Fruit fly (Drosophila melanogaster) S2 (cell line): Measurements from ENCODE around the gene CG31431.

Experiments used
- CG8478 ChIP-seq: fragments of >200 bp; optimal IDR thresholded peaks from 2 replicates; lab custom pipeline; 2018
- CTCF ChIP-seq, 2 experiments: fragments of >200 bp; optimal IDR thresholded peaks; 2 replicates each; lab custom pipeline; 2018

The CG31431 gene

dm6 chr3R:21877636-21878035 is 7.2 kb downstream of the CG31431 start, which contains the start of gene P5CDh2:
Gene P5CDh2 (plus strand): TSS chr3R:21877936.
- TF ChIP-seq CTCF (optimal IDR thresholded peaks at IDR 0.05; lab: Kevin White, UChicago) (no peak), CG8478 (no peak)

- TF ChIP-seq CTCF (optimal IDR thresholded peaks at IDR 0.05; lab: Kevin White, UChicago): no peak
- no peak for TF ChIP-seq CG8478
These were observed 8.0 kb downstream of the CG31431 start, which contains the start of gene CG34148 for dm6 chr3R:21878473-21878872. Gene CG34148 (minus strand): TSS chr3R:21878686.

- no peak for TF ChIP-seq CG8478
These were observed 10.0 kb downstream of the CG31431 start, which contains the start of gene CG31465 for dm6 chr3R:21880510-21880909. Gene CG31465 (plus strand): TSS chr3R:21880810.

dm6 chr3R:21884354-21884753 is 13.9 kb downstream of the CG31431 start, which contains the start of gene fit:
Gene fit (minus strand): TSS chr3R:21884454.
- TF ChIP-seq CG8478: no peak

dm6 chr3R:21885450-21885849 is 15.0 kb downstream of the CG31431 start, which contains the start of gene CG17819:
Gene CG17819 (minus strand): TSS chr3R:21885550.
- TF ChIP-seq CG8478: no peak
- no peak for TF ChIP-seq CTCF (optimal IDR thresholded peaks at IDR 0.05; lab: Kevin White, UChicago)

dm6 chr3R:21886861-21887587 is 16.5 kb downstream of the CG31431 start, which contains the start of the genes CG6678 and dnd:
Gene CG6678 (plus strand): TSS chr3R:21887029.
Gene dnd (minus strand): TSS chr3R:21887355.
- TF ChIP-seq CTCF (optimal IDR thresholded peaks at IDR 0.05; lab: Kevin White, UChicago) (no peak), CG8478 (no peak)

dm6 chr3R:21887588-21888007 is 17.1 kb downstream of the CG31431 start:
- no peak for TF ChIP-seq CG8478
- TF ChIP-seq CTCF (optimal IDR thresholded peaks at IDR 0.05; lab: Kevin White, UChicago): no peak

- no peak for TF ChIP-seq CG8478
- TF ChIP-seq CTCF (optimal IDR thresholded peaks at IDR 0.05; lab: Kevin White, UChicago): peak; percentile 76
These were observed 18.5 kb downstream of the CG31431 start, which contains the start of gene CG43844 for dm6 chr3R:21888696-21889602. Gene CG43844 (plus strand): TSS chr3R:21889539.

- TF ChIP-seq CTCF (optimal IDR thresholded peaks at IDR 0.05; lab: Kevin White, UChicago): no peak
- no peak for TF ChIP-seq CG8478
These were observed 19.5 kb downstream of the CG31431 start for dm6 chr3R:21889945-21890344.

dm6 chr3R:21890739-21891138 is 20.3 kb downstream of the CG31431 start:
- no peak for TF ChIP-seq CG8478
- TF ChIP-seq CTCF (optimal IDR thresholded peaks at IDR 0.05; lab: Kevin White, UChicago): no peak

dm6 chr3R:21892450-21892849 is 22.0 kb downstream of the CG31431 start:
- TF ChIP-seq CTCF (optimal IDR thresholded peaks at IDR 0.05; lab: Kevin White, UChicago): no peak
- no peak for TF ChIP-seq CG8478

- TF ChIP-seq CTCF (optimal IDR thresholded peaks at IDR 0.05; lab: Kevin White, UChicago) (no peak), CG8478 (no peak)
These were observed 23.4 kb downstream of the CG31431 start for dm6 chr3R:21893929-21894328.

- no peak for TF ChIP-seq CTCF (optimal IDR thresholded peaks at IDR 0.05; lab: Kevin White, UChicago)
- no peak for TF ChIP-seq CG8478
These were observed 25.7 kb downstream of the CG31431 start for dm6 chr3R:21895961-21896875.

dm6 chr3R:21897565-21897964 is 27.1 kb downstream of the CG31431 start:
- TF ChIP-seq CTCF (optimal IDR thresholded peaks at IDR 0.05; lab: Kevin White, UChicago): no peak
- TF ChIP-seq CG8478: no peak

- no peak for TF ChIP-seq CG8478
- TF ChIP-seq CTCF (optimal IDR thresholded peaks at IDR 0.05; lab: Kevin White, UChicago): no peak
These were observed 28.3 kb downstream of the CG31431 start for dm6 chr3R:21898758-21899157.
